Worm (Caenorhabditis elegans) whole organism, L1 larva: ENCODE results near the gene ppfr-4.

Experiments
- C16A3.4 ChIP-seq: fragments of 150-350 bp; optimal IDR thresholded peaks from 2 replicates; lab custom pipeline; 2014; ENCODE audit warnings: missing biosample characterization, missing genetic modification characterization
- C34B4.2 ChIP-seq: sonication (generic microtip); optimal IDR thresholded peaks from 2 replicates; lab custom pipeline; 2017; ENCODE audit warnings: mild to moderate bottlenecking, missing genetic modification characterization, missing compliant biosample characterization
- F16B12.6 ChIP-seq: fragments of 150-350 bp; optimal IDR thresholded peaks from 2 replicates; lab custom pipeline; 2014; ENCODE audit warnings: missing biosample characterization, missing genetic modification characterization
- Y116A8C.19 ChIP-seq: sonication (generic microtip); optimal IDR thresholded peaks from 2 replicates; lab custom pipeline; 2016; ENCODE audit warnings: missing compliant biosample characterization, missing genetic modification characterization, borderline replicate concordance
- alr-1 ChIP-seq: fragments of 200-800 bp; sonication (Bioruptor generic); optimal IDR thresholded peaks from 2 replicates; lab custom pipeline; 2018; ENCODE audit warnings: borderline replicate concordance, mild to moderate bottlenecking, missing genetic modification characterization, missing compliant biosample characterization
- ama-1 ChIP-seq: fragments of 150-350 bp; optimal IDR thresholded peaks from 2 replicates; lab custom pipeline; 2014
- blmp-1 ChIP-seq: fragments of 150-350 bp; optimal IDR thresholded peaks from 2 replicates; lab custom pipeline; 2014; ENCODE audit warnings: missing biosample characterization, missing genetic modification characterization
- ceh-63 ChIP-seq: fragments of 200-800 bp; sonication (Bioruptor generic); optimal IDR thresholded peaks from 2 replicates; lab custom pipeline; 2018; ENCODE audit warnings: mild to moderate bottlenecking, missing genetic modification characterization, missing compliant biosample characterization
- ceh-8 ChIP-seq: fragments of 200-800 bp; sonication (Bioruptor generic); optimal IDR thresholded peaks from 2 replicates; lab custom pipeline; 2018; ENCODE audit warnings: mild to moderate bottlenecking, missing genetic modification characterization, moderate library complexity, missing compliant biosample characterization
- ceh-82 ChIP-seq, 3 experiments: fragments of 150-350 bp in 1 of 3; sonication (generic microtip) in 2 of 3; optimal IDR thresholded peaks; 2 replicates each; lab custom pipeline; 2014 to 2017; ENCODE audit warnings: missing biosample characterization in 3 of 3, missing genetic modification characterization in 3 of 3
- ceh-88 ChIP-seq: fragments of 200-800 bp; sonication (Bioruptor generic); IDR thresholded peaks from 2 replicates; pipeline ENCODE4 v1.3.6; 2022; ENCODE audit warnings: missing genetic modification characterization, missing compliant biosample characterization
- ces-1 ChIP-seq: fragments of 150-350 bp; optimal IDR thresholded peaks from 2 replicates; lab custom pipeline; 2014; ENCODE audit warnings: missing biosample characterization, missing genetic modification reagents, missing genetic modification characterization
- dpl-1 ChIP-seq, 3 experiments: fragments of 150-350 bp in 2 of 3; sonication (generic microtip) in 1 of 3; optimal IDR thresholded peaks; 2 replicates each; lab custom pipeline; 2014 to 2017; ENCODE audit warnings: missing biosample characterization in 3 of 3, missing genetic modification characterization in 3 of 3, missing genetic modification reagents in 3 of 3
- dsc-1 ChIP-seq: sonication (generic microtip); optimal IDR thresholded peaks from 2 replicates; lab custom pipeline; 2016; ENCODE audit warnings: mild to moderate bottlenecking, missing genetic modification characterization, missing compliant biosample characterization
- efl-1 ChIP-seq, 4 experiments: fragments of 150-350 bp; optimal IDR thresholded peaks in 3 of 4; peaks in 1 of 4; 1 replicate in 1 of 4; 2 replicates in 3 of 4; lab custom pipeline; 2014; ENCODE audit warnings: missing biosample characterization in 2 of 4, missing genetic modification characterization in 2 of 4, missing genetic modification reagents in 2 of 4
- egl-27 ChIP-seq, 2 experiments: fragments of 150-350 bp in 1 of 2; sonication (generic microtip); optimal IDR thresholded peaks; 3 replicates each; lab custom pipeline; 2017 to 2018; ENCODE audit warnings: missing biosample characterization in 2 of 2, missing genetic modification characterization in 2 of 2, missing genetic modification reagents in 2 of 2
- elt-3 ChIP-seq, 6 experiments: fragments of 150-350 bp in 1 of 6; sonication (generic microtip); optimal IDR thresholded peaks; 2 replicates each; lab custom pipeline; 2017 to 2018; ENCODE audit warnings: missing biosample characterization in 6 of 6, missing genetic modification characterization in 6 of 6, inconsistent platforms in 1 of 6
- fkh-10 ChIP-seq: sonication (generic microtip); optimal IDR thresholded peaks from 2 replicates; lab custom pipeline; 2017; ENCODE audit warnings: missing biosample characterization, missing genetic modification reagents, missing genetic modification characterization
- fkh-8 ChIP-seq: sonication (generic microtip); optimal IDR thresholded peaks from 2 replicates; lab custom pipeline; 2016; ENCODE audit warnings: mild to moderate bottlenecking, missing genetic modification characterization, missing compliant biosample characterization
- hlh-17 ChIP-seq: fragments of 200-800 bp; sonication (Bioruptor generic); optimal IDR thresholded peaks from 2 replicates; lab custom pipeline; 2018; ENCODE audit warnings: missing genetic modification characterization, mild to moderate bottlenecking, missing compliant biosample characterization, moderate library complexity, borderline replicate concordance
- hlh-4 ChIP-seq: sonication (generic microtip); optimal IDR thresholded peaks from 2 replicates; lab custom pipeline; 2016; ENCODE audit warnings: mild to moderate bottlenecking, missing genetic modification characterization, missing compliant biosample characterization
- lin-14 ChIP-seq: fragments of 200-800 bp; sonication (Bioruptor generic); optimal IDR thresholded peaks from 2 replicates; lab custom pipeline; 2018; ENCODE audit warnings: mild to moderate bottlenecking, missing genetic modification characterization, moderate library complexity, missing compliant biosample characterization
- lin-15B ChIP-seq: fragments of 150-350 bp; sonication (generic microtip); optimal IDR thresholded peaks from 3 replicates; lab custom pipeline; 2014; ENCODE audit warnings: missing biosample characterization, missing genetic modification characterization
- lin-35 ChIP-seq, 2 experiments: fragments of 150-350 bp; optimal IDR thresholded peaks; 2 replicates each; lab custom pipeline; 2014; ENCODE audit warnings: missing biosample characterization in 2 of 2, missing genetic modification characterization in 2 of 2, missing genetic modification reagents in 2 of 2
- lin-39 ChIP-seq: fragments of 150-350 bp; optimal IDR thresholded peaks from 2 replicates; lab custom pipeline; 2014; ENCODE audit warnings: missing biosample characterization, missing genetic modification reagents, missing genetic modification characterization
- lsy-2 ChIP-seq, 2 experiments: fragments of 150-350 bp; optimal IDR thresholded peaks; 2 replicates each; lab custom pipeline; 2014; ENCODE audit warnings: missing biosample characterization in 2 of 2, missing genetic modification characterization in 2 of 2
- mdl-1 ChIP-seq, 2 experiments: fragments of 150-350 bp; optimal IDR thresholded peaks; 2 replicates each; lab custom pipeline; 2014 to 2017; ENCODE audit warnings: missing biosample characterization in 2 of 2, missing genetic modification characterization in 2 of 2, inconsistent platforms in 1 of 2
- nhr-11 ChIP-seq: fragments of 150-350 bp; optimal IDR thresholded peaks from 2 replicates; lab custom pipeline; 2014; ENCODE audit warnings: missing biosample characterization, missing genetic modification characterization
- nhr-20 ChIP-seq: sonication (generic microtip); optimal IDR thresholded peaks from 2 replicates; lab custom pipeline; 2016; ENCODE audit warnings: mild to moderate bottlenecking, missing genetic modification characterization, missing compliant biosample characterization
- nhr-47 ChIP-seq: sonication (generic microtip); optimal IDR thresholded peaks from 2 replicates; lab custom pipeline; 2016; ENCODE audit warnings: mild to moderate bottlenecking, missing genetic modification characterization, moderate library complexity, missing compliant biosample characterization
- nhr-77 ChIP-seq: fragments of 150-350 bp; optimal IDR thresholded peaks from 2 replicates; lab custom pipeline; 2014; ENCODE audit warnings: missing biosample characterization, missing genetic modification characterization
- nhr-85 ChIP-seq: sonication (generic microtip); peaks from one replicate; lab custom pipeline; 2016; ENCODE audit warnings: missing genetic modification characterization, inconsistent platforms, missing compliant biosample characterization
- pqm-1 ChIP-seq: sonication (generic microtip); optimal IDR thresholded peaks from 3 replicates; lab custom pipeline; 2017; ENCODE audit warnings: missing biosample characterization, missing genetic modification characterization
- rnt-1 ChIP-seq: sonication (generic microtip); optimal IDR thresholded peaks from 2 replicates; lab custom pipeline; 2016; ENCODE audit warnings: mild to moderate bottlenecking, missing genetic modification characterization, moderate library complexity, missing compliant biosample characterization
- snpc-4 ChIP-seq: fragments of 150-350 bp; optimal IDR thresholded peaks from 2 replicates; lab custom pipeline; 2014; ENCODE audit warnings: missing biosample characterization, missing genetic modification characterization
- sox-4 ChIP-seq: sonication (generic microtip); optimal IDR thresholded peaks from 2 replicates; lab custom pipeline; 2016; ENCODE audit warnings: missing genetic modification characterization, missing compliant biosample characterization
- sup-37 ChIP-seq: fragments of 200-800 bp; sonication (Bioruptor generic); optimal IDR thresholded peaks from 2 replicates; lab custom pipeline; 2018; ENCODE audit warnings: mild to moderate bottlenecking, missing genetic modification characterization, missing compliant biosample characterization
- swsn-7 ChIP-seq: sonication (generic microtip); optimal IDR thresholded peaks from 2 replicates; lab custom pipeline; 2016; ENCODE audit warnings: missing genetic modification characterization, missing compliant biosample characterization
- unc-30 ChIP-seq: sonication (generic microtip); optimal IDR thresholded peaks from 2 replicates; lab custom pipeline; 2017; ENCODE audit warnings: missing biosample characterization, missing genetic modification characterization
- unc-62 ChIP-seq: fragments of 150-350 bp; optimal IDR thresholded peaks from 2 replicates; lab custom pipeline; 2014; ENCODE audit warnings: missing biosample characterization, missing genetic modification reagents, missing genetic modification characterization
- unc-86 ChIP-seq: sonication (generic microtip); optimal IDR thresholded peaks from 2 replicates; lab custom pipeline; 2016; ENCODE audit warnings: missing genetic modification characterization, missing compliant biosample characterization
- zag-1 ChIP-seq: fragments of 150-350 bp; optimal IDR thresholded peaks from 2 replicates; lab custom pipeline; 2014; ENCODE audit warnings: missing biosample characterization, missing genetic modification characterization

ppfr-4 gene

ce11 chrIII:2571447-2571846 lies 48.3 kb upstream of the ppfr-4 start, which contains the start of gene Y54F10AR.2:
Gene Y54F10AR.2, minus strand, starts transcription at chrIII:2571547.
- TF ChIP-seq C34B4.2 (tag; lab: Kevin White, UChicago) (no peak), ces-1 (GFP tag; lab: Kevin White, UChicago) (no peak), hlh-4 (tag; lab: Kevin White, UChicago) (no peak), sup-37 (GFP tag; lab: Kevin White, UChicago) (no peak), pqm-1 (no peak)

DNA sequence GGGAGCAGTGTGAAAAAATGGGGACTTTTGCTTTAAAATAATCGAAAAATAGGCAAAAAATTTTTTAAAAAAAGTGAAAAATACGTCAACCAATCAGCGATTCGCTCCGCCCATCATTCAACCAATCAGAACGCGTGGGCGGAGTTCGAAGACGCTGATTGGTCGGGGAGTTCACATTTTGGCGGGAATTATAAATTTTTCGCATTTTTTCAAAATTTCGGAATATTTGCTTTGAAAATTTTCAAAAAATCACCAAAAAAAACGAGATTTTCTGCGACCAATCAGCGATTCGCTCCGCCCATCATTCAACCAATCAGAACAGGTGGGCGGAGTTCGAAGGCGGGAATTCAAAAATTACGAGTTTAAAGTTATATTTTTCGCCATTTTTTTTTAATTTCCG lies 47.3 kb upstream of the ppfr-4 start:
- no peak for TF ChIP-seq lin-39
- TF ChIP-seq egl-27 (tag; optimal IDR thresholded peaks at IDR 0.05; lab: Kevin White, UChicago): no peak
- TF ChIP-seq efl-1 (optimal IDR thresholded peaks at IDR 0.05; lab: Kevin White, UChicago): no peak
- TF ChIP-seq efl-1 (GFP tag; optimal IDR thresholded peaks at IDR 0.05 in 1 of 2; lab: Kevin White, UChicago): peak; percentile 8 to 24
- no peak for TF ChIP-seq F16B12.6
- no peak for TF ChIP-seq elt-3 (tag; optimal IDR thresholded peaks at IDR 0.05; lab: Kevin White, UChicago)
- TF ChIP-seq sox-4 (tag; lab: Kevin White, UChicago): no peak
- TF ChIP-seq nhr-85 (tag; lab: Kevin White, UChicago): no peak
- no peak for TF ChIP-seq Y116A8C.19 (tag; lab: Kevin White, UChicago)

DNA sequence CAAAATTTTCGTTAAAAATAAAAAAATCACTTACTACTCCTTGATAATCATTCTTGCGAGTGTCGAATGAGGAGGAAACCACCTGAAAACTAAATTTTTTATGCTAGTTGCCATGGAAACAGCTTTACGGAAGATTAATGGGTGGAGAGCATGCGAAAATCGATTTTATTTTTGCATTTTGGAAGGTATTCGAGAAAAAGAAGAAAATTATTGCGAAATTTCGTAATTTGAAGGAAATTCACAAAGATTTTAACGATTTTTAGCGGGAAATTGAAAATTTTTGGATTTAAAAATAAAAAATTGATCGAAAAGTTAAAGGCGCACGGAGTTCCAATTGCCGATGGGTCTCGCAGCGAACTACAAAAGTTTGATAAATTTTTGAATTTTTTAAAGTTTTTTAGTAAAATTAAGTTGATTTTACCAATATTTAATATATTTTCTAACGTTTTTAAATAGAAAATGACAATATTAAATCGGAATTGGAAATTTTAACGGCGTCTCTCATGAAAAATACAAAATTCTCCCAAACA lies 44.0 kb upstream of the ppfr-4 start, which contains the start of gene Y54F10AR.1:
Gene Y54F10AR.1 (minus strand): TSS at position 51 of the 530 bp plus-strand sequence.
- TF ChIP-seq blmp-1 (tag; lab: Kevin White, UChicago) (no peak), ceh-88 (GFP tag; lab: Robert Waterston, UW) (no peak), zag-1 (tag; lab: Kevin White, UChicago) (no peak), efl-1 (optimal IDR thresholded peaks at IDR 0.05; lab: Kevin White, UChicago) (peak in 1 of 2 experiments; percentile 13), efl-1 (GFP tag; optimal IDR thresholded peaks at IDR 0.05 in 1 of 2; lab: Kevin White, UChicago) (peak in 1 of 2 experiments; percentile 10)

DNA sequence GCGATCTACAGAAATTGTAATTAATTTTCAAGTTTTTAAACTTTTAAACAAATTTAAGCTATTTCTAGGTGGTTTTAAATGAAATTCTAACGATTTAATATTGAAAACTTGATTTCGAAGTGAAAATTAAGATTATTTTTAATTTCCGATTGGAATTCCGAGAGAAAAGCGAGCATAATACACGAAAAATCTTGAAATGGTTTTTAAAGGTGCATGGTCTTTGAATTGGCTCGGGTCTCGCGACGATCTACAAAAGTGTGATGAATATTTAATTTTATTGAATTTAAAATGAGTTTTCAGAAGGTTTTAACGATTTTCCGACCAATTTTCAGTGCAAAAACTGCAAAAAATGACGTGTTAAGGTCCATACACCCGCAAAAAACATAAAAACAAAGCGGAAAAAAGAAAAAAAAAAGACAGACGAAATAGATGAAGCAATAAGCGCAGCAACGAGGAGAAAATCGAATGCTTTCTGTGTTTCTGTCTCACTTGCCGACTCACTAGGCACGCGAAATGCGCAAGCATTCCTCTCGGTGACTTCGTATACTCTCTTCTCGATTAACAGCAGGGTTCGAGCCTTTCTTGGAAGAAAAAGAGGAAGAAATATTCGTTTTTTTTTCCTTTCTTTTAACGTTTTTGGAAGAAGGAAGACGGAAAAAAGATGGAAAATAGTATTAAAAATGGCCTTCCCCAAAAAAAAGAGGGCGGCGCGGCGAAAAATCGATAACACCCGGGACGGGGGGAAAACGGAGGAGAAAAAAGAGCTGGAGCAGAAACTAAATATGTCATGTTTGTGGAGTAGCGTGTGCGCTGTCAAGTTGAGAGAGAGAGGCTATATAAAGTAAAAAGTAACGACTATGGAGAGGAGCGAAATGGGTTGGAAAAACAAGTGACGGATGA lies 43.1 kb upstream of the ppfr-4 start:
- TF ChIP-seq nhr-77 (tag; lab: Kevin White, UChicago) (peak; percentile 39), swsn-7 (tag; lab: Kevin White, UChicago) (peak; percentile 32), nhr-20 (tag; lab: Kevin White, UChicago) (peak; percentile 18), ceh-82 (tag; optimal IDR thresholded peaks at IDR 0.05; lab: Kevin White, UChicago) (peak in 2 of 3 experiments; percentile 19 to 64), unc-62 (GFP tag; lab: Kevin White, UChicago) (no peak), lin-35 (GFP tag; optimal IDR thresholded peaks at IDR 0.05; lab: Kevin White, UChicago) (peak; percentile 25 to 74), mdl-1 (tag; optimal IDR thresholded peaks at IDR 0.05; lab: Kevin White, UChicago) (peak in 1 of 2 experiments; percentile 44), unc-30 (tag; lab: Kevin White, UChicago) (no peak), ama-1 (no peak), ceh-88 (GFP tag; lab: Robert Waterston, UW) (no peak), lin-14 (GFP tag; lab: Kevin White, UChicago) (peak; percentile 88), snpc-4 (tag; lab: Kevin White, UChicago) (peak; percentile 10), fkh-8 (tag; lab: Kevin White, UChicago) (peak; percentile 60), lin-15B (tag; lab: Kevin White, UChicago) (peak; percentile 28), C16A3.4 (tag; lab: Kevin White, UChicago) (peak; percentile 59), hlh-17 (GFP tag; lab: Kevin White, UChicago) (no peak), nhr-11 (tag; lab: Kevin White, UChicago) (no peak), fkh-10 (peak; percentile 12), efl-1 (optimal IDR thresholded peaks at IDR 0.05; lab: Kevin White, UChicago) (peak; percentile 60 to 68), efl-1 (GFP tag; optimal IDR thresholded peaks at IDR 0.05 in 1 of 2; lab: Kevin White, UChicago) (peak; percentile 32 to 95), ceh-63 (GFP tag; lab: Kevin White, UChicago) (no peak), alr-1 (no peak), blmp-1 (tag; lab: Kevin White, UChicago) (peak; percentile 54), nhr-47 (peak; percentile 51), lsy-2 (tag; optimal IDR thresholded peaks at IDR 0.05; lab: Kevin White, UChicago) (peak; percentile 37 to 84), dsc-1 (tag; lab: Kevin White, UChicago) (peak; percentile 35), rnt-1 (no peak), dpl-1 (GFP tag; optimal IDR thresholded peaks at IDR 0.05; lab: Kevin White, UChicago) (peak in 2 of 3 experiments; percentile 57 to 66), unc-86 (tag; lab: Kevin White, UChicago) (peak; percentile 3), zag-1 (tag; lab: Kevin White, UChicago) (no peak), ceh-8 (GFP tag; lab: Kevin White, UChicago) (no peak)
